Fruit fly (Drosophila melanogaster): ENCODE data around the gene vls.
A peak's percentile ranks its signal among the peaks of the same experiment; 100 is the strongest.

vls gene

dm6 chr2L:20082965-20083855, 17.7 kb upstream of the vls start (continued):
- TF ChIP-seq Mad (GFP tag; optimal IDR thresholded peaks at IDR 0.05) (no peak), zf30C (GFP tag; optimal IDR thresholded peaks at IDR 0.05) (peak; percentile 55), Lhr (GFP tag; optimal IDR thresholded peaks at IDR 0.05) (no peak), lov (optimal IDR thresholded peaks at IDR 0.05) (no peak), lov (GFP tag; IDR thresholded peaks at IDR 0.05) (no peak), cad (GFP tag; optimal IDR thresholded peaks at IDR 0.05) (no peak), Ssrp (tag; optimal IDR thresholded peaks at IDR 0.05) (peak; percentile 24), CG17912 (GFP tag; optimal IDR thresholded peaks at IDR 0.05) (peak; percentile 2), Deaf1 (tag; optimal IDR thresholded peaks at IDR 0.05) (peak; percentile 7), Ada2b (GFP tag; IDR thresholded peaks at IDR 0.05) (peak; percentile 26; the same call in 1 of the 2 replicates), E2f1 (GFP tag; IDR thresholded peaks at IDR 0.05) (no peak), ranshi (GFP tag; IDR thresholded peaks at IDR 0.05) (0 out of 2 replicates have a peak, but pooled peaks have one; percentile 8), gem (tag; optimal IDR thresholded peaks at IDR 0.05) (peak; percentile 45), CG5953 (GFP tag; IDR thresholded peaks at IDR 0.05) (peak; percentile 34; the same call in 1 of the 2 replicates), so (GFP tag; IDR thresholded peaks at IDR 0.05) (no peak), CG4820 (GFP tag; optimal IDR thresholded peaks at IDR 0.05) (no peak), CG11696 (GFP tag; IDR thresholded peaks at IDR 0.05) (no peak), tio (GFP tag; optimal IDR thresholded peaks at IDR 0.05) (peak; percentile 4), grau (tag; optimal IDR thresholded peaks at IDR 0.05) (no peak), CG7556 (GFP tag; optimal IDR thresholded peaks at IDR 0.05) (peak; percentile 29), CG32532 (GFP tag; IDR thresholded peaks at IDR 0.05) (0 out of 2 replicates have a peak, but pooled peaks have one; percentile 15), CG10959 (GFP tag; IDR thresholded peaks at IDR 0.05) (no peak), CG30403 (GFP tag; optimal IDR thresholded peaks at IDR 0.05) (peak; percentile 6), fru (optimal IDR thresholded peaks at IDR 0.05) (no peak), Hmr (GFP tag; optimal IDR thresholded peaks at IDR 0.05) (peak; percentile 19), Rfx (GFP tag; IDR thresholded peaks at IDR 0.05) (0 out of 2 replicates have a peak, but pooled peaks have one; percentile 33), CG2875 (GFP tag; optimal IDR thresholded peaks at IDR 0.05) (no peak), CG8089 (GFP tag; optimal IDR thresholded peaks at IDR 0.05) (no peak), sug (tag; optimal IDR thresholded peaks at IDR 0.05) (no peak), vnd (GFP tag; IDR thresholded peaks at IDR 0.05; ENCODE audit: partially characterized antibody) (no peak), Abd-B (GFP tag; optimal IDR thresholded peaks at IDR 0.05) (no peak), CG3726 (GFP tag; IDR thresholded peaks at IDR 0.05) (peak; percentile 22; the same call in 1 of the 3 replicates), Xrp1 (GFP tag; IDR thresholded peaks at IDR 0.05) (peak; percentile 44; the same call in 1 of the 2 replicates), ken (GFP tag; IDR thresholded peaks at IDR 0.05) (no peak), CG17612 (GFP tag; IDR thresholded peaks at IDR 0.05) (no peak), schlank (tag; optimal IDR thresholded peaks at IDR 0.05) (no peak), CG10543 (GFP tag; optimal IDR thresholded peaks at IDR 0.05) (peak; percentile 32), CG3407 (GFP tag; optimal IDR thresholded peaks at IDR 0.05) (no peak), danr (GFP tag; IDR thresholded peaks at IDR 0.05) (no peak), Ets65A (GFP tag) (peak; percentile 66), br (optimal IDR thresholded peaks at IDR 0.05) (no peak), croc (GFP tag; conservative IDR thresholded peaks at IDR 0.05) (no peak), CG31224 (GFP tag; IDR thresholded peaks at IDR 0.05) (no peak), en (GFP tag; optimal IDR thresholded peaks at IDR 0.05) (no peak), ham (GFP tag; IDR thresholded peaks at IDR 0.05) (no peak), sd (tag; optimal IDR thresholded peaks at IDR 0.05) (no peak), CG2678 (tag; optimal IDR thresholded peaks at IDR 0.05) (peak; percentile 6), dan (GFP tag; IDR thresholded peaks at IDR 0.05) (no peak), CG17186 (GFP tag; optimal IDR thresholded peaks at IDR 0.05) (no peak), crol (GFP tag; IDR thresholded peaks at IDR 0.05) (peak; percentile 58), wek (GFP tag; optimal IDR thresholded peaks at IDR 0.05) (no peak)

Measured in whole organism, embryonic.